Worm (Caenorhabditis elegans) whole organism, late embryonic: ENCODE results near the gene Y46B2A.4.

Experiments used
- ama-1 ChIP-seq: fragments of 150-350 bp; optimal IDR thresholded peaks from 2 replicates; lab custom pipeline; 2014
- ceh-19 ChIP-seq: fragments of 200-800 bp; sonication (Bioruptor generic); optimal IDR thresholded peaks from 2 replicates; lab custom pipeline; 2018; ENCODE audit warnings: mild to moderate bottlenecking, missing genetic modification characterization, missing compliant biosample characterization
- elt-2 ChIP-seq: sonication (generic microtip); optimal IDR thresholded peaks from 2 replicates; lab custom pipeline; 2016; ENCODE audit warnings: missing genetic modification reagents, missing genetic modification characterization, missing compliant biosample characterization
- elt-4 ChIP-seq: sonication (generic microtip); optimal IDR thresholded peaks from 2 replicates; lab custom pipeline; 2016; ENCODE audit warnings: missing genetic modification characterization, missing compliant biosample characterization
- hlh-15 ChIP-seq: sonication (generic microtip); optimal IDR thresholded peaks from 2 replicates; lab custom pipeline; 2016; ENCODE audit warnings: missing genetic modification characterization, missing compliant biosample characterization
- hlh-30 ChIP-seq: sonication (generic microtip); optimal IDR thresholded peaks from 2 replicates; lab custom pipeline; 2017; ENCODE audit warnings: antibody characterized with exemption, missing genetic modification characterization, missing compliant biosample characterization; ENCODE audit not compliant: insufficient read depth
- nhr-232 ChIP-seq: sonication (generic microtip); optimal IDR thresholded peaks from 2 replicates; lab custom pipeline; 2016; ENCODE audit warnings: missing genetic modification characterization, missing compliant biosample characterization
- pat-9 ChIP-seq: fragments of 200-800 bp; sonication (Bioruptor generic); optimal IDR thresholded peaks from 2 replicates; lab custom pipeline; 2018; ENCODE audit warnings: mild to moderate bottlenecking, missing genetic modification characterization, moderate library complexity, missing compliant biosample characterization
- pros-1 ChIP-seq: fragments of 150-350 bp; optimal IDR thresholded peaks from 2 replicates; lab custom pipeline; 2014; ENCODE audit warnings: missing biosample characterization, missing genetic modification reagents, missing genetic modification characterization
- ref-2 ChIP-seq: sonication (generic microtip); optimal IDR thresholded peaks from 2 replicates; lab custom pipeline; 2016; ENCODE audit warnings: missing genetic modification characterization, missing compliant biosample characterization
- rnt-1 ChIP-seq: sonication (generic microtip); optimal IDR thresholded peaks from 2 replicates; lab custom pipeline; 2016; ENCODE audit warnings: missing genetic modification characterization, missing compliant biosample characterization
- ttx-3 ChIP-seq: sonication (generic microtip); optimal IDR thresholded peaks from 2 replicates; lab custom pipeline; 2016; ENCODE audit warnings: missing genetic modification reagents, missing genetic modification characterization, missing compliant biosample characterization
- unc-3 ChIP-seq, 2 experiments: fragments of 200-800 bp in 1 of 2; sonication (Bioruptor generic) in 1 of 2; sonication (generic microtip) in 1 of 2; conservative IDR thresholded peaks in 1 of 2; optimal IDR thresholded peaks in 1 of 2; 2 replicates each; pipeline versions ENCODE4 v1.3.6 to Lab custom; 2016 to 2022; ENCODE audit warnings: missing compliant biosample characterization in 2 of 2, missing genetic modification characterization in 2 of 2, missing genetic modification reagents in 1 of 2

DNA sequence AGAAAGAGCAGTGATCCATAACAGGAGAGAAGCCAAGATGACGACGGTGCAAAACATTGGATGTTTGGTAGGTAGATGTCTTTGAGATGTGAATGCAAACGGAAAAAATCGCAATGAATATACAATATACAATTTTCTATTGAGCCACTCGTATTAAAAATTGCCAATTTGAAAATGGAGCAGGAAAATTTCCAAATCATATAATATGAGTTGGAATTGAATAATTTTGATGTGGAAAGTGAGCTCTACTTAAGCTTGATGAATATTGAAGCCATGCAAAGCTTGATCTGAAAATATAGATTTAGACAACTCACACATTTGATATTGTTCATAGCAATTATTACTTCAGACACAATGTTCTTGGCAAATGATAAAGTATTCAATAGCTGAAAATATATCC is 23.2 kb upstream of the Y46B2A.4 start, which contains the start of gene F28A10.8:
- TF ChIP-seq ttx-3 = no peak
- TF ChIP-seq ama-1 (lab: Kevin White, UChicago) = no peak
- no peak for TF ChIP-seq pat-9 (tag; lab: Kevin White, UChicago)
- no peak for TF ChIP-seq nhr-232 (tag; lab: Kevin White, UChicago)
- no peak for TF ChIP-seq elt-2 (tag; lab: Kevin White, UChicago)
- TF ChIP-seq ceh-19 = no peak
- no peak for TF ChIP-seq unc-3 (GFP tag; conservative IDR thresholded peaks at IDR 0.05; lab: Robert Waterston, UW)
- TF ChIP-seq unc-3 (tag; optimal IDR thresholded peaks at IDR 0.05; lab: Kevin White, UChicago) = no peak
- no peak for TF ChIP-seq pros-1 (tag; lab: Kevin White, UChicago)
- no peak for TF ChIP-seq rnt-1 (tag; lab: Kevin White, UChicago)
- no peak for TF ChIP-seq hlh-15 (tag; lab: Kevin White, UChicago)
- no peak for TF ChIP-seq elt-4 (tag; lab: Kevin White, UChicago)
- no peak for TF ChIP-seq hlh-30 (tag; lab: Kevin White, UChicago)
- no peak for TF ChIP-seq ref-2
